Fruit fly (Drosophila melanogaster) whole organism, prepupa: ENCODE measurements around the gene Ugt302E1.
A peak's percentile ranks its signal among the peaks of the same experiment; 100 is the strongest.

Experiments used
- Blimp-1 ChIP-seq: fragments of 200-800 bp; sonication (Bioruptor generic); optimal IDR thresholded peaks from 3 replicates; lab custom pipeline; 2017; ENCODE audit warnings: missing biosample characterization, missing genetic modification characterization, mild to moderate bottlenecking, moderate library complexity, missing genetic modification reagents
- CG10669 ChIP-seq: fragments of 200-800 bp; sonication (Bioruptor generic); optimal IDR thresholded peaks from 3 replicates; lab custom pipeline; 2018; ENCODE audit warnings: missing biosample characterization, mild to moderate bottlenecking, missing genetic modification characterization, moderate library complexity
- CG11294 ChIP-seq: fragments of 200-800 bp; sonication (Bioruptor generic); IDR thresholded peaks from 2 replicates; pipeline ENCODE4 v1.3.6; 2022; ENCODE audit warnings: missing biosample characterization, missing genetic modification characterization
- CG15336 ChIP-seq: fragments of 200-800 bp; sonication (Bioruptor generic); IDR thresholded peaks from 2 replicates; pipeline ENCODE4 v1.3.6; 2022; ENCODE audit warnings: missing biosample characterization, missing genetic modification characterization
- CG1621 ChIP-seq: fragments of 200-800 bp; sonication (Bioruptor generic); optimal IDR thresholded peaks from 3 replicates; lab custom pipeline; 2018; ENCODE audit warnings: missing biosample characterization, mild to moderate bottlenecking, missing genetic modification characterization
- CG16779 ChIP-seq: fragments of 200-800 bp; sonication (Bioruptor generic); optimal IDR thresholded peaks from 3 replicates; lab custom pipeline; 2017; ENCODE audit warnings: missing biosample characterization, mild to moderate bottlenecking, missing genetic modification characterization
- CG31627 ChIP-seq: fragments of 200-800 bp; sonication (Bioruptor generic); optimal IDR thresholded peaks from 3 replicates; lab custom pipeline; 2016; ENCODE audit warnings: missing biosample characterization, missing genetic modification characterization
- CG32006 ChIP-seq: fragments of 200-800 bp; sonication (Bioruptor generic); optimal IDR thresholded peaks from 3 replicates; lab custom pipeline; 2017; ENCODE audit warnings: missing biosample characterization, mild to moderate bottlenecking, missing genetic modification characterization
- CG34406 ChIP-seq: fragments of 200-800 bp; sonication (Bioruptor generic); optimal IDR thresholded peaks from 3 replicates; lab custom pipeline; 2016; ENCODE audit warnings: missing biosample characterization, missing genetic modification characterization
- CG3919 ChIP-seq: fragments of 200-800 bp; sonication (Bioruptor generic); optimal IDR thresholded peaks from 3 replicates; lab custom pipeline; 2016; ENCODE audit warnings: missing biosample characterization, missing genetic modification characterization
- CG4318 ChIP-seq: fragments of 200-800 bp; sonication (Bioruptor generic); optimal IDR thresholded peaks from 3 replicates; lab custom pipeline; 2017; ENCODE audit warnings: missing biosample characterization, mild to moderate bottlenecking, missing genetic modification characterization
- CG6163 ChIP-seq: fragments of 200-800 bp; sonication (Bioruptor generic); IDR thresholded peaks from 3 replicates; pipeline ENCODE4 v1.3.6; 2022; ENCODE audit warnings: missing biosample characterization, missing genetic modification characterization
- CG6276 ChIP-seq: fragments of 200-800 bp; sonication (Bioruptor generic); optimal IDR thresholded peaks from 2 replicates; lab custom pipeline; 2017; ENCODE audit warnings: missing biosample characterization, mild to moderate bottlenecking, missing genetic modification characterization
- CG6792 ChIP-seq: fragments of 200-800 bp; sonication (Bioruptor generic); optimal IDR thresholded peaks from 3 replicates; lab custom pipeline; 2016; ENCODE audit warnings: missing biosample characterization, missing genetic modification characterization
- CG6808 ChIP-seq: fragments of 200-800 bp; sonication (Bioruptor generic); optimal IDR thresholded peaks from 3 replicates; lab custom pipeline; 2017; ENCODE audit warnings: missing biosample characterization, missing genetic modification characterization, mild to moderate bottlenecking, moderate library complexity, missing genetic modification reagents
- CG6854 ChIP-seq: fragments of 200-800 bp; sonication (Bioruptor generic); optimal IDR thresholded peaks from 2 replicates; lab custom pipeline; 2017; ENCODE audit warnings: missing biosample characterization, mild to moderate bottlenecking, missing genetic modification characterization
- CG7368 ChIP-seq: fragments of 200-800 bp; sonication (Bioruptor generic); optimal IDR thresholded peaks from 3 replicates; lab custom pipeline; 2016; ENCODE audit warnings: missing biosample characterization, missing genetic modification characterization
- CG8119 ChIP-seq: fragments of 200-800 bp; sonication (Bioruptor generic); IDR thresholded peaks from 3 replicates; pipeline ENCODE4 v1.3.6; 2022; ENCODE audit warnings: missing biosample characterization, missing genetic modification characterization
- CG8632 ChIP-seq: fragments of 200-800 bp; sonication (Bioruptor generic); optimal IDR thresholded peaks from 3 replicates; lab custom pipeline; 2016; ENCODE audit warnings: missing biosample characterization, missing genetic modification characterization
- CG9139 ChIP-seq: fragments of 200-800 bp; sonication (Bioruptor generic); optimal IDR thresholded peaks from 3 replicates; lab custom pipeline; 2017; ENCODE audit warnings: missing biosample characterization, mild to moderate bottlenecking, missing genetic modification characterization
- Eip78C ChIP-seq: fragments of 200-800 bp; sonication (Bioruptor generic); peaks from one replicate; lab custom pipeline; 2016; ENCODE audit warnings: missing biosample characterization, missing genetic modification characterization
- Eip93F ChIP-seq: fragments of 200-800 bp; sonication (Bioruptor generic); optimal IDR thresholded peaks from 2 replicates; lab custom pipeline; 2016; ENCODE audit warnings: missing biosample characterization, mild to moderate bottlenecking, missing genetic modification characterization
- Ets21C ChIP-seq: fragments of 200-800 bp; sonication (Bioruptor generic); optimal IDR thresholded peaks from 3 replicates; lab custom pipeline; 2016; ENCODE audit warnings: missing biosample characterization, missing genetic modification characterization
- Hr38 ChIP-seq: sonication (Bioruptor generic); optimal IDR thresholded peaks from 2 replicates; lab custom pipeline; 2016; ENCODE audit warnings: missing biosample characterization, missing genetic modification characterization
- Hr39 ChIP-seq: fragments of 200-800 bp; sonication (Bioruptor generic); optimal IDR thresholded peaks from 2 replicates; lab custom pipeline; 2016; ENCODE audit warnings: missing biosample characterization, missing genetic modification characterization
- Lpt ChIP-seq: fragments of 200-800 bp; sonication (Bioruptor generic); optimal IDR thresholded peaks from 3 replicates; lab custom pipeline; 2016; ENCODE audit warnings: missing biosample characterization, missing genetic modification characterization
- Met ChIP-seq: fragments of 200-800 bp; sonication (Bioruptor generic); optimal IDR thresholded peaks from 3 replicates; lab custom pipeline; 2016; ENCODE audit warnings: missing biosample characterization, missing genetic modification characterization
- Smox ChIP-seq: fragments of 200-800 bp; sonication (Bioruptor generic); optimal IDR thresholded peaks from 3 replicates; lab custom pipeline; 2016; ENCODE audit warnings: missing biosample characterization, missing genetic modification characterization
- Sox102F ChIP-seq: fragments of 200-800 bp; sonication (Bioruptor generic); optimal IDR thresholded peaks from 2 replicates; lab custom pipeline; 2016; ENCODE audit warnings: missing biosample characterization, mild to moderate bottlenecking, missing genetic modification characterization
- Sox14 ChIP-seq: fragments of 200-800 bp; sonication (Bioruptor generic); optimal IDR thresholded peaks from 3 replicates; lab custom pipeline; 2016; ENCODE audit warnings: missing biosample characterization, missing genetic modification characterization
- dsx ChIP-seq: fragments of 200-800 bp; optimal IDR thresholded peaks from 3 replicates; lab custom pipeline; 2019; ENCODE audit warnings: missing biosample characterization, mild to moderate bottlenecking, missing genetic modification characterization, moderate library complexity; ENCODE audit not compliant: poor library complexity, severe bottlenecking
- esn ChIP-seq: fragments of 200-800 bp; sonication (Bioruptor generic); optimal IDR thresholded peaks from 2 replicates; lab custom pipeline; 2016; ENCODE audit warnings: missing biosample characterization, mild to moderate bottlenecking, missing genetic modification characterization, moderate library complexity
- pdm3 ChIP-seq: fragments of 200-800 bp; sonication (Bioruptor generic); optimal IDR thresholded peaks from 3 replicates; lab custom pipeline; 2016; ENCODE audit warnings: missing biosample characterization, missing genetic modification characterization
- salr ChIP-seq, 2 experiments: fragments of 200-800 bp; sonication (Bioruptor generic); optimal IDR thresholded peaks; 3 replicates each; lab custom pipeline; 2016 to 2018; ENCODE audit warnings: missing biosample characterization in 2 of 2, missing genetic modification characterization in 2 of 2, mild to moderate bottlenecking in 1 of 2
- spab ChIP-seq: fragments of 200-800 bp; sonication (Bioruptor generic); optimal IDR thresholded peaks from 2 replicates; lab custom pipeline; 2017; ENCODE audit warnings: missing biosample characterization, mild to moderate bottlenecking, missing genetic modification characterization, missing genetic modification reagents
- ss ChIP-seq, 2 experiments: fragments of 200-800 bp; sonication (Bioruptor generic); optimal IDR thresholded peaks; 2 replicates in 1 of 2; 3 replicates in 1 of 2; lab custom pipeline; 2017 to 2018; ENCODE audit warnings: mild to moderate bottlenecking in 2 of 2, missing biosample characterization in 2 of 2, missing genetic modification characterization in 2 of 2, moderate library complexity in 1 of 2
- svp ChIP-seq: fragments of 200-800 bp; sonication (Bioruptor generic); peaks from one replicate; lab custom pipeline; 2016; ENCODE audit warnings: missing biosample characterization, missing genetic modification characterization
- topi ChIP-seq: fragments of 200-800 bp; sonication (Bioruptor generic); optimal IDR thresholded peaks from 3 replicates; lab custom pipeline; 2016; ENCODE audit warnings: missing biosample characterization, missing genetic modification characterization

Gene Ugt302E1

DNA sequence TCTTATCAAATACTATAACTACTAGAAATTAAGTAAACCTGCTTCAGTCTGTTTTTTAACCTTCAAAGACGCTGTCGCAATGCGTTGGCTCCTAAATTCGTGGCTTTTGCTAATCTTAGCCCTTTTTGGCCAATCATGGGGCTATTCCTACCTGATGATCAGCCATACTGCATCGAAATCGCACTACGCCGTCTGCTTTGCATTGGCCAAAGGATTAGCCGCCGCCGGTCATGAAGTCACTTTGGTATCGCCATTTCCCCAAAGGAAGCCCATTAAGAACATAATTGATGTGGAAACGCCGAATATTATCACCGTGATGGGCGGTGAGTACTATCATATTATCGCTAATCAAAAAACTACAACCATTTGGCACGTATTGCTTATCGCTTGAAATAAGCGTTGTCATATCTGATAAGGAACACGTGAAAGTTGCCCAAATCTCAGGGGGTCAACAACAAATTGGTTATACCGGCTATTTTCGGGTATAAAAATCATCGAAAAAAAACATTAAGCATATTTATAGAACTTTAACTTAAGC, at the start of gene Ugt302E1:
TSS of gene Ugt302E1 (plus strand) at position 51 of the 538 bp plus-strand sequence.
- TF ChIP-seq CG1621 (tag; lab: Kevin White, UChicago): no peak

DNA sequence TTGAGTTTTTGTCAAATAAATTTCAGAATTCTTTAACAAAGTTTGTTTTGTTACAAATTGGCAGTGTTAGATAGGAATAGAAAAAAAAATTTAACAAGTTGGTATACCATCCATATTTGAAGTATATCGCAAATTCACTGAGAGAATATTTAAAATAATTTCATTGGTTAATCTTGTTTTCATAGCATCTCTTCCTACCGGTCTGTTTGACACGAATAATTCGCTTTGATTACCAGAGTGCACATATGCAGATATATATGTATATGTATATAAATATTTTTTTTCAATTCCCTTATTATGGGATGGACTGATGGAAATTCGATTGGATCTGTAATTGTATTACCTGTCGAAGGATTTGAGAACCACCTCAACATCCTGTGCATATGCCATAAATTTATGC, 38.8 kb upstream of the Ugt302E1 start, which contains the start of gene SdhCL:
TSS of gene SdhCL (minus strand) at position 101 of the 400 bp plus-strand sequence.
- no peak for TF ChIP-seq CG9139
- no peak for TF ChIP-seq CG11294
- TF ChIP-seq Eip78C (GFP tag; lab: Kevin White, UChicago): no peak
- no peak for TF ChIP-seq CG32006
- no peak for TF ChIP-seq Blimp-1
- TF ChIP-seq CG6163: no peak

DNA sequence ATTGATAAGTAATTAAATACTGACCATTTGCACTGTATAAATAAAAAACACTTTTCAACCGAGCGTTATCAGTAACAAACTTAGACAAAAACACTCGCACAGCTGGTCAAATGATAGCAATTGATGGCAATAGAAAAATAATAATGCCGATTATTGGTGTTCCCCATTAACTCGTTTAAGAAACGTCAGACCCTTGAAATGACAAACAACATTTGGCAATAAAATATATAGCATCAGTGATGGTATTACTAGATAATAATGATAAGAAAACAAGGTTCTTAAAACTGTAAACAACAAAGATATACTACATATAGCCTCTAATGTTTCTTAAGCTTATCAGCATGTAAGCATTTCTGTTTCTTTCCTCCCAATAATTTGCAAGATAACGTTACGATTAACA, 28.0 kb upstream of the Ugt302E1 start:
- TF ChIP-seq CG7368 (GFP tag; lab: Kevin White, UChicago): no peak
- TF ChIP-seq, all 60 proteins: peak for 0

DNA sequence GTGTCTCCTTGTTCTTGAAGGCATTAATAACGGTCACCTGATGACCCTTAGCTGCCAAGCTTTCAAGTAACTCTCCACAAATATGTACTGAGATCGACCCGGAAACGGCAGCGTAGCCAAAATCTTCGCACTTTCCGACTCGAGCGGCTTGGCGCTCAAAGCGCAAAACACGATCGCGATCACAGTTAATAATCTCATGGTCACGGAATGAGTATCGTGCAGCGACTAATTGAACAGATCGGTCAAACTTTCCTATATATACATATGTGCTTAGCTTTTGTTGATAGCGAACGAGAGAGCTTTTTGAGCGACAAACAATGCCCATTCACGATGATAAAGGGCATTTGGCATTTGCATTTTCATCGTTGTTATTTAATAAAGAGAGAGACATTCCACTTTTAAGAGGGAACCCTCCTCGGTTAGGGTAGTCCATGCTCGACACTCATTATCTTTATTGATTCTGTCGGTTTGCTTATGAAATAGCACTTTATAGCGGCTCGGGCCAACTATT, 26.3 kb upstream of the Ugt302E1 start, which contains the start of gene Ugt35C1:
TSS of gene Ugt35C1 (minus strand) at position 213 of the 511 bp plus-strand sequence.
- TF ChIP-seq svp (GFP tag; lab: Kevin White, UChicago) (peak; percentile 33), Hr38 (no peak)

DNA sequence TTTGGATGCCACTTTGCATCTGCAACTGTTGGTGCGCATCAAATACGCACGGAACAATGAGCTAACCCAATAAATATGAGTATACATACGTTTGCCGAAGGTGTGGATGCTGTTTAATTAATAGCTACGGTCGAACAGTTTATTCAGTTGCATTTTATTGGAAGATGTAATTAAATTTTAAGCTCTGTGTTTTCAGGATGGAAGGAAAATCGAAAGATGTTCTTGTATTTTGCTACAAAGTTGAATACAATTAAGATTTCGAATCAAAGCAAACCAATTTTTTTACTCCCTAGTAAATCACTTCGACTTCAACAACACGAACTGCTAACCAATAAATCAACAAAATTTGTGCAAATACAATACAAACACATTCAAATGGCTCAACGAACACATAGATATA, 17.5 kb upstream of the Ugt302E1 start, which contains the start of gene mAcon2:
TSS of gene mAcon2 (plus strand) at position 301 of the 400 bp plus-strand sequence.
- no peak for TF ChIP-seq CG8119 (GFP tag; lab: Robert Waterston, UW)
- no peak for TF ChIP-seq CG6808 (GFP tag; lab: Kevin White, UChicago)

DNA sequence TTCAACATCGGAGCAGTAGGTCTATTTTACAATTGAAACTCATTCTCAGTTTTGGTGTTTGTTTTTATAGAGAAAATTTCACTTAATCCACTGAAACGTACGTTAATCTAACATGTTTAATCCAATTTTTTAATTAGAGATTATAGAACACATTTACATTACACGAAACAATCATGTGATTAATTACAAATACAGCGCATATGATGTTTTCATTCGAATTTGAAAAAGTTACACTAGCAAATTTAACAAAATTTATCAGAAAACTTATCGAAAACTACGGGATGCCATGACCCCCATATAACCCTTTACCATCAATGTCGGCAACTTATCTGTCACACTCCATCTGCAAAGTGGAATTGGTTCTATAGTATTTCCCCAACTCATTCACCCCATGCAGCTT, 9.3 kb upstream of the Ugt302E1 start, which contains the start of gene CheA86a:
TSS of gene CheA86a (minus strand) at position 101 of the 400 bp plus-strand sequence.
- TF ChIP-seq CG1621 (tag; lab: Kevin White, UChicago) (no peak), salr (GFP tag; optimal IDR thresholded peaks at IDR 0.05; lab: Kevin White, UChicago) (no peak), Eip93F (GFP tag; lab: Kevin White, UChicago) (no peak), CG6276 (GFP tag; lab: Kevin White, UChicago) (no peak), Smox (GFP tag; lab: Kevin White, UChicago) (no peak), Lpt (GFP tag; lab: Kevin White, UChicago) (no peak), esn (GFP tag; lab: Kevin White, UChicago) (no peak), Blimp-1 (no peak), CG32006 (no peak), CG6792 (GFP tag; lab: Kevin White, UChicago) (no peak), CG31627 (GFP tag; lab: Kevin White, UChicago) (no peak), Ets21C (GFP tag; lab: Kevin White, UChicago) (no peak), CG16779 (tag; lab: Kevin White, UChicago) (no peak), topi (GFP tag; lab: Kevin White, UChicago) (no peak), dsx (GFP tag; lab: Kevin White, UChicago) (no peak)

DNA sequence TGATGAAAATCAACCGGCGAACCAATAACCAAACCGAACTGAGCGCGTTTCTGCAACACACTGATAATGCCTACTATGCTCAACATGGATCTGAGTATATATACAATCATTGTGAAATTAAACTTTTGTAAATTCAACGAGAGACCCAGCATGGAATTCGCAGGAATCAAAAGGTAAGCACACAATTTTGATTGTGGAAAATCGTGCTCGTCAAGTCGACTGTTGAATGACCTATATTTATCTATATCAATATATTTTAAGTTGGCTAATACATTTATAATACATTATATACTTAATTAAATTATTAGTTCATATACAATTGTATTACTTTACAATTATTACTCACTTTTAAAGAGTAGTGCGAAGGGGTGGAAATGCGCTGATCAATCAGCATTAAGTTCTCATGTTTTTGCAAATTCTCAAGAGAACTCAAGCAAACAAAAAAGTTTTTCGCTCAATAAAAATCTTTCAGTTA, 590 bp upstream of the Ugt302E1 start, which contains the start of gene Ugt302K1:
TSS of gene Ugt302K1 (minus strand) at position 51 of the 475 bp plus-strand sequence.
- TF ChIP-seq CG11294: peak; percentile 22; the same call in 1 of the 2 replicates
- TF ChIP-seq spab (GFP tag; lab: Kevin White, UChicago): peak; percentile 45
- peak; percentile 61 for TF ChIP-seq CG3919 (GFP tag; lab: Kevin White, UChicago)
- peak; percentile 25 for TF ChIP-seq CG8632 (GFP tag; lab: Kevin White, UChicago)
- peak; percentile 11 for TF ChIP-seq Sox14 (GFP tag; lab: Kevin White, UChicago)
- TF ChIP-seq Sox102F (GFP tag; lab: Kevin White, UChicago): peak; percentile 43
- TF ChIP-seq Hr39 (GFP tag; lab: Kevin White, UChicago): peak; percentile 7
- TF ChIP-seq CG10669 (GFP tag; lab: Kevin White, UChicago): peak; percentile 57
- peak; percentile 53 for TF ChIP-seq Met
- TF ChIP-seq CG6854 (GFP tag; lab: Kevin White, UChicago): no peak
- TF ChIP-seq pdm3 (GFP tag; lab: Kevin White, UChicago): no peak
- no peak for TF ChIP-seq Eip93F (GFP tag; lab: Kevin White, UChicago)
- TF ChIP-seq CG34406 (GFP tag; lab: Kevin White, UChicago): peak; percentile 39
- TF ChIP-seq Blimp-1: peak; percentile 35
- TF ChIP-seq CG6163: peak; percentile 77; the same call in 2 of the 3 replicates
- TF ChIP-seq CG1621 (tag; lab: Kevin White, UChicago): no peak
- TF ChIP-seq CG7368 (GFP tag; lab: Kevin White, UChicago): peak; percentile 4
- no peak for TF ChIP-seq CG4318 (GFP tag; lab: Kevin White, UChicago)
- no peak; the same call in 1 of the 2 replicates for TF ChIP-seq CG15336 (GFP tag; lab: Robert Waterston, UW)
- TF ChIP-seq ss (GFP tag; optimal IDR thresholded peaks at IDR 0.05; lab: Kevin White, UChicago): no peak
